Worm (Caenorhabditis elegans): ENCODE results near the gene faah-5.

- TF ChIP-seq rnt-1 (tag; optimal IDR thresholded peaks at IDR 0.05) (no peak), sox-2 (GFP tag; IDR thresholded peaks at IDR 0.05) (no peak), tbx-2 (tag; optimal IDR thresholded peaks at IDR 0.05) (no peak), fkh-6 (tag; optimal IDR thresholded peaks at IDR 0.05) (no peak), ama-1 (optimal IDR thresholded peaks at IDR 0.05) (no peak), nhr-11 (tag; optimal IDR thresholded peaks at IDR 0.05) (no peak), ceh-48 (tag; optimal IDR thresholded peaks at IDR 0.05) (no peak)
Measured at ce11 chrIII:11862149-11862548, 29.1 kb downstream of the faah-5 start, which contains the start of gene Y56A3A.2.
